Worm (Caenorhabditis elegans) whole organism, L4/young adult: ENCODE data around the gene clec-151.

Source experiments
- W03F9.2 ChIP-seq: fragments of 150-350 bp; optimal IDR thresholded peaks from 2 replicates; lab custom pipeline; 2014; ENCODE audit warnings: missing biosample characterization, missing genetic modification characterization
- dao-5 ChIP-seq: sonication (generic microtip); optimal IDR thresholded peaks from 2 replicates; lab custom pipeline; 2016; ENCODE audit warnings: missing genotype, missing genetic modification characterization, moderate library complexity, missing compliant biosample characterization
- him-1 ChIP-seq: sonication (generic microtip); optimal IDR thresholded peaks from 2 replicates; lab custom pipeline; 2016; ENCODE audit warnings: missing genotype, missing genetic modification reagents, missing genetic modification characterization, missing compliant biosample characterization

Gene clec-151

ce11 chrIII:4656415-4656814, 28.1 kb downstream of the clec-151 start:
- TF ChIP-seq W03F9.2: no peak
- peak; percentile 91 for TF ChIP-seq him-1

- TF ChIP-seq dao-5 (no peak), him-1 (no peak), W03F9.2 (no peak)
Measured at ce11 chrIII:4657386-4657785, 29.1 kb downstream of the clec-151 start.

ce11 chrIII:4658384-4658844, 30.1 kb downstream of the clec-151 start, which contains the start of gene cdka-1:
Gene cdka-1, plus strand, starts transcription at chrIII:4658794.
- TF ChIP-seq W03F9.2 (no peak), dao-5 (no peak), him-1 (peak; percentile 29)

DNA sequence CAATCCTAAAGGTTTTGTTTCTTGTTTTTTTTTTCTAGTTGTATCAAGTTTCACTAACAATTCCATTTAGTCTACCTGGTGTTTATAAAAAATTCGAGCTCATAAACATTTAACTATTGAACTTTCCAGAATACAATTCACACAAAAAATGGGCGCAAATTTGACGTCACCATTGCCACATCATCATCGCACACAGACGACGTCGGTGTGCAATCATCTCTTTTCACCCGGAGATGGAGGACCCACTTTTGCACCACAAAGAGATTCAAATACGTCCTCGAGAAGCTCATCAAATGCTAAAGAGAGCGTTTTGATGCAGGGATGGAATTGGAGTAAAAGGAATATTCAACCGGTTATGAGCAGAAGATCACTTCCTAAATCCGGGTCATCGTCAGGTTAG, 31.2 kb downstream of the clec-151 start:
- no peak for TF ChIP-seq dao-5
- TF ChIP-seq him-1: no peak

- no peak for TF ChIP-seq W03F9.2
- TF ChIP-seq dao-5: no peak
- TF ChIP-seq him-1: no peak
Measured at ce11 chrIII:4665272-4665671, 37.0 kb downstream of the clec-151 start, which contains the start of gene T23F11.4. Gene T23F11.4, minus strand, starts transcription at chrIII:4665372.

- peak; percentile 8 for TF ChIP-seq him-1
- no peak for TF ChIP-seq W03F9.2
Measured at ce11 chrIII:4666753-4667400, 38.6 kb downstream of the clec-151 start.

- TF ChIP-seq him-1 (no peak), W03F9.2 (no peak), dao-5 (no peak)
Measured at ce11 chrIII:4668073-4668472, 39.8 kb downstream of the clec-151 start.

ce11 chrIII:4671491-4671890, 43.2 kb downstream of the clec-151 start, which contains the start of gene T23F11.11:
Gene T23F11.11, minus strand, starts transcription at chrIII:4671591.
- no peak for TF ChIP-seq dao-5
- TF ChIP-seq him-1: no peak
- no peak for TF ChIP-seq W03F9.2

- TF ChIP-seq dao-5 (no peak), W03F9.2 (no peak), him-1 (no peak)
Measured at ce11 chrIII:4671949-4672348, 43.7 kb downstream of the clec-151 start, which contains the start of gene srg-13. Gene srg-13, plus strand, starts transcription at chrIII:4672249.

DNA sequence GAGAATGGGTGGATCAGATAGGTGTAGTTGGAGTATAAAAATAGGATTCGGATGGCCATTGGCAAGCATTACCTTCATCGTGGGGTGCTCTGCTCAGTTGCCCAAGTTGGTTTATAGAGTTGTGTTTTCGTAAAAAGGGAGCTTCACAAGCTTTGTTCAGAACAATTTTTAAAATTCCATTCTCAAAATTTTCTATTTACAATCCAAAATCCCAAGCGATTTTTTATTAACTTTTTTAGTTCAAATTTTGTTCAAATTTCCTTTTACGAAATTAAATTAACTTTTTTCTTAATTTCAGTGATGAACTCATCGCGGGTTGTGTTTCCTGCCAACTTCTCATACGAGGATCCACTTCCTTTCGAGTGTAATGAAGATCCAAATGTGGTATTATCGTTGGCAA, 49.2 kb downstream of the clec-151 start, which contains the start of gene srg-10:
Gene srg-10 (plus strand): TSS at position 301 of the 400 bp plus-strand sequence.
- TF ChIP-seq dao-5: no peak
- TF ChIP-seq him-1: no peak
- TF ChIP-seq W03F9.2: no peak

DNA sequence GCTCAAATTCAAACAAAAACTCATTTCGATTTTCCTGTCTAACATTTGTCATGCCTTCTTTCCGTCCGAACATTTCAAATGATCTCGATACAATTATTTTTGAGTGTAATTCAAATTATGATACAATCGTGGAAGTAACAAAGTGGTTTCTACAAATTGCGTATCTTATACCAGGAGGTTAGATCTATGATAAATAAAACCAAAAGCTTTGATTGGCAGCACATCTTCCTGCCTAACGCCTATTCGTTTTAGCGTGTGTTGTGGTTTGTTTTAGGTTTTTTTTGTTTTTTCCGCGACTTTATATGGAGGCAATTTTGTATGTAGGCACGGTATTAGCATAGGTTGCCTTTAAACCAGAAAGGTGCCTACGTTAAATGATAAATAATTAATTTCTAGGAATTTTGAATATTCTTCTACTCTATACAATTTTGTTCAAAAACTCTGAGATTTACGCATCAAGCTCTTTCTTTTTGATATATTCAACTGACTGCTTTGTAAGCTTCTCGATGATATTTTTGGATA, 51.8 kb downstream of the clec-151 start, which contains the start of gene srg-11:
Gene srg-11 (plus strand): TSS at position 51 of the 522 bp plus-strand sequence.
- TF ChIP-seq him-1: no peak
